Fruit fly (Drosophila melanogaster) whole organism: Measurements from ENCODE around the gene Cpr11B.

Source experiments
- CG8478 ChIP-seq: fragments of >200 bp; optimal IDR thresholded peaks from 2 replicates; lab custom pipeline; 2018; ENCODE audit warnings: inconsistent platforms
- Dll ChIP-seq: fragments of >200 bp; optimal IDR thresholded peaks from 2 replicates; lab custom pipeline; 2017
- EcR ChIP-seq, 2 experiments: fragments of >200 bp; optimal IDR thresholded peaks; 2 replicates each; lab custom pipeline; 2017; ENCODE audit warnings: missing biosample characterization in 2 of 2, missing genetic modification characterization in 2 of 2, missing genetic modification reagents in 2 of 2
- pan ChIP-seq: fragments of >200 bp; optimal IDR thresholded peaks from 2 replicates; lab custom pipeline; 2017
- psq ChIP-seq: fragments of >200 bp; optimal IDR thresholded peaks from 2 replicates; lab custom pipeline; 2017
- usp ChIP-seq: fragments of >200 bp; optimal IDR thresholded peaks from 2 replicates; lab custom pipeline; 2017; ENCODE audit warnings: missing biosample characterization, missing genetic modification characterization, mixed read lengths

Cpr11B gene

DNA sequence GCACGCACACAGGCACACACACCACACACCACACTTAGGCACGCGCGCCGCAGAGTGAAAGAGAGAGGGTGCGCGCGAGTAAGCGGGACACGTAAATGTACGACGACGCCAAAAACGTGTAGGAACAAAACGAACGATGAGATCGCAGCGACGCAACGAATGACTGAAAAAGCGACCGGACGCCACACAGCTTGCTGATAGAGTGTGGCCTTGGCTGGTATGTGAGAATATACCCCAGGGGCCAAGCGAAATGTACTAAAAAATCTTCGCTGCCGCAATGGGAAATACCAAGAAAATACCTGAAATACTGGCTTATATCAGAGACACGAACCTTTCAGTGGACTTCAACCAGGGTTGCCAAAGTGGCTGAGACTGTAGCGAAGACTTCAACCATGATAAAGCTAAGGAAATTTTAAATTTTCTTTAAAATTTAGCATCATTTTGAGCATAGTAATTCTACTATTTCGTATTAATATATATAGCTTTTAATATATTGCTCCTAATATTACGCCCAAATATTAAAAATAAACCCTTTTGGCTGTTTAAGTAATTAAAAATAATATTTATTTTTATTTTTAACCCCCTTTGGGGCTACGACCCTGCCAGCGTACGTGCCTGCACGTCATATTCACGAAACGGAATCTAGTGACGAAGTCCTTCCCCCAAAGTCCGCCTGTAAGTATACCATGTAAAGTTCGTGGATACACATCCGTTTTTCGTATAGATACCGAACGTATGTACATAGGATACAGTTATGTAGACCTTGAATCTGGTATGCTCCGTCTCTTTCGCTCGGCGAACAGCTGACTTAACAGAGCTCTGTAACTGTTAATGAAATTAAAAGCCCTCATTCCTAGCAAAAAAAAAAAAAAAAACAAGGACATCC, 30.3 kb downstream of the Cpr11B start, which contains the start of gene Pits:
Gene Pits (minus strand): TSS at position 210 of the 886 bp plus-strand sequence.
- TF ChIP-seq CG8478 (no peak), pan (lab: Kevin White, UChicago) (no peak), usp (GFP tag; lab: Kevin White, UChicago) (no peak), Dll (lab: Kevin White, UChicago) (no peak)

DNA sequence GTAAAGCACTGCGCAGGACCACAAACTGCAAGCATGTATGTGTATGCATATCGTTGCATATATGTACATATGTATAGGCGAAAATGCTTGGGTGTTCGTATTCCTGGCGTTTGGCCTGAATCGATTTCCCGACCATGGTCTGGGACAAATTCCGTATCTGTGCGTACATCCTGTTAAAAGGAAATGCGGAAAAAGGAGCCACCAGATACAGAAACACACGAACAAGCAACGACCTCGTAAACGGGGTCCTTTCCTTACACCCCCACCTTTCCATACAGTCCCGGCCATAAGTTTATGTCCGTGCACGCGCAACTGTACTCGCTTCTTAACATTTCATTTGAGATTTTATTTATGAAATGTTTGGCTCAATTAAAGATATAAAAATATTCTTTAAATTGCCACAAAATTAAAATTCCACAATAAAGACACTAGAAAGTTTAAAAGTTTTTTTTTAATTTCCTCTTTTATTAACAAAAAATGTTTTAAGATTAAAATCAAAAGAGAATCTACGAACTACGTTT, 31.0 kb downstream of the Cpr11B start:
- TF ChIP-seq usp (GFP tag; lab: Kevin White, UChicago) (no peak), psq (lab: Kevin White, UChicago) (no peak), CG8478 (no peak), Dll (lab: Kevin White, UChicago) (no peak)

DNA sequence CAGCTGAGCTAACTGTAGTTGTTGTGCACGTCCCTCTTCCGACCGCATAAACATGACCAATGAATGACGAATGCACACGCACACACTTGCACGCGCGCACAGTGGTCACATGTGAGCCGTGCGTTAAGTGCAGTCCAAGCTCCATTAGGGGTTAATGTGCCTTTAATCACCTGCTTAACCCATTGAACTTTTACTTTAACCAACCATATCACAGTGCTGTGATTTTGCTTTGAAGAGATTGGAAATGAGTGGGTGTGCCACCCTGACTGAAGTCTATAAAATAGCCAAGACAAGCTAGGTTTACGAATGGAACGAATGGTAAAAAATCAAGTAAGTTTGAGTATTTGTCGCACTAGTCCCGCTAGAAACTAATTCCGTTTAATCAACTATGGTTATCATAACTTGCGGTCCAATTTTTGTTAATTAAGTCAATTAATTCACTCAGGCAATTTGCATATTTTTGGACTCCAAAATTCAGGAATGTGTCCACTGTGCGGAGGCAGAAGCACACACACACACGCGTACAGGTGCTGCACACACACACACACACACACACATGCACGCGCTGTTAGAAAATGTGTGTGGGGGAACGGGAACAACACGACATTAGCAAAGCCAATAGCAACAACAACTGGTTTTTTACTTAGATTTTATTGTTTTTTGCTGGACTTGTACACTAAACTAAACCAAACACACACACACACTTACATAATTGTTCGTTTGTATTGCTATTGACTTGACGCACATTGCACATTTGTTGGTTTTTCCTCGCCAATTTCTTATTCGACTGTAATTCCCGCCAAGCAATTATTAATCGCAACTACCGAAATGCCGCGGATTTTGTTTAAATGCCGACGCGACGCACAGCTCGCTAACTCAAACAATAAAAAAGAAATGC, 38.5 kb downstream of the Cpr11B start:
- TF ChIP-seq usp (GFP tag; lab: Kevin White, UChicago), result no peak
- no peak for TF ChIP-seq psq (lab: Kevin White, UChicago)
- peak; percentile 9 for TF ChIP-seq CG8478

DNA sequence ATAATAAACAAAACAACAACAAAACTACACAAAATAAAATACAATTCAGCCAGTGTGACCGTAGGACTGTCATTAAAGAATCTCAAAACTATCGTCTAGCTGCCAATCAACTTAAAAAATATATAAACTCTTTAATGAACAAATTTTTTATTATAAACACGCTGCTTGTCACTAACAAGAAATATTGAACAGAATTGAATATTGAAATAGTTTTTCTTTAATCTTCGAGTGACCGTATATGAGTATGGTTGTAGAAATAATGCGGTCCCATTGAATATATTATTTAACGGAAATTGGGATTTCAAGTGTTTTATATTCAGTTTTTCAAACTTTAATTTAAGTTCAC, 39.2 kb downstream of the Cpr11B start, which contains the start of gene LIMK1:
Gene LIMK1 (minus strand): TSS at position 73 of the 346 bp plus-strand sequence.
- no peak for TF ChIP-seq psq (lab: Kevin White, UChicago)
- TF ChIP-seq CG8478, result no peak
- TF ChIP-seq pan (lab: Kevin White, UChicago), result no peak
- TF ChIP-seq Dll (lab: Kevin White, UChicago), result no peak
- TF ChIP-seq usp (GFP tag; lab: Kevin White, UChicago), result no peak
- TF ChIP-seq EcR (GFP tag; optimal IDR thresholded peaks at IDR 0.05; lab: Kevin White, UChicago), result no peak

DNA sequence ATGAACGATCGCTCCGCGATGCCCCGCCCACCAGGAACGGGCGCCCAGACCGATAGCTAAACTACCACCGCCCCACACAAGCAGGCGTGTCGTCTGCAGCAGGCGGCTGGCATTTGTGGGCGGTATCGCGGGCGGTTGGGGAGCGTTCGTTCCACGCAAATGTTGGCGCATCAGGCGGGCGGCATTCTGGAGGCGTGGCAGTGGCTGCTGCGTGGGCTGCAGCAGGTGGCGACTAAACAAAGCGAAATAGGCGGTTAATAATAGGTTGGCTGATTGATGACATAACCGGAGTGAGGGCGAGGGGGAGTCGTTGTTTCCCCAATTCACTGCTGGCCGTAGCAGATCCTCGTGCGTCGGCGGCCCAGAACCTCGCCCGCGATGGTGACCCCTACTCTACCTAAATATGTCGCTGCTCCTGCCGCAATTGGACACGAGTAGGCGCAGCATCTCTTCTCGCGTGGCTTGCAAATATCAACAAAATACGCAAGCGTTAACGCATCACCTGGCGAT, 42.2 kb downstream of the Cpr11B start:
- TF ChIP-seq usp (GFP tag; lab: Kevin White, UChicago) (no peak), EcR (GFP tag; optimal IDR thresholded peaks at IDR 0.05; lab: Kevin White, UChicago) (no peak), CG8478 (no peak), psq (lab: Kevin White, UChicago) (no peak), Dll (lab: Kevin White, UChicago) (peak; percentile 30), pan (lab: Kevin White, UChicago) (no peak)

DNA sequence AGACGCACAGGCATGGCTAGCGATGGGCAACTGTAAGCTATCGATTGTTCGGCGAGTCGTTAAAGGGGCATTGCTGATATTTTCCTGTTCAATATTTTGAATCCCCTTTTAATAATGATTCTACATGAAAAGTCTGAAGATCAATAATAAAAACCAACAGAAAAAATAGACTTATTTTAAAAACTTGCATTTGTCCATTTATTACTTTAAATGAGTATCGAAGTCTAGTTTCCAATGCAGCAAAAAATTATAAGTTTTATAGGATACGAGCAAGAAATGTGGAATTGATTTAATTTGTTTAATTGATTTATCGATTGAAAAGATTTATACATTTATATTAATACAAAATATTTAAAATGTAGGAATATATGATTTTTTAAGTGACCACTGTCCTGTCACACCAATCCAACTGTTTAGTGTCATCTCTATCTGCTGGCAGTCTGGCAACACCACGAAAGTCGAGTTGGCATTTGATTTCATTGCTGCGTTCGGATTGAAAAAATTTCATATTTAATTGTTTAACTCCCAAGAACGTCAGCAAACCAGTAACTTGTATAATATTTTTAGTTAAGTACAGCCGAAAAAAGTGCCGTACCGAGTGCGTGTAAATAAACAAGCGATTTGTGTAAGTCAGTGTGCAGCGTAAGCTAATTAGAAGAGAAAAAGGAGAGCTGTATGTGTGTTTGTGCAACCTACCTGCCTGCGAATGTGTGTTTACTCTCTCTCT, 42.8 kb downstream of the Cpr11B start, which contains the start of the genes CG1824 and Sec16:
Gene CG1824 (minus strand): TSS at position 15 of the 727 bp plus-strand sequence.
Gene Sec16 (plus strand): TSS at position 438 of the 727 bp plus-strand sequence.
- TF ChIP-seq CG8478 (no peak), EcR (GFP tag; optimal IDR thresholded peaks at IDR 0.05; lab: Kevin White, UChicago) (no peak), usp (GFP tag; lab: Kevin White, UChicago) (no peak)

DNA sequence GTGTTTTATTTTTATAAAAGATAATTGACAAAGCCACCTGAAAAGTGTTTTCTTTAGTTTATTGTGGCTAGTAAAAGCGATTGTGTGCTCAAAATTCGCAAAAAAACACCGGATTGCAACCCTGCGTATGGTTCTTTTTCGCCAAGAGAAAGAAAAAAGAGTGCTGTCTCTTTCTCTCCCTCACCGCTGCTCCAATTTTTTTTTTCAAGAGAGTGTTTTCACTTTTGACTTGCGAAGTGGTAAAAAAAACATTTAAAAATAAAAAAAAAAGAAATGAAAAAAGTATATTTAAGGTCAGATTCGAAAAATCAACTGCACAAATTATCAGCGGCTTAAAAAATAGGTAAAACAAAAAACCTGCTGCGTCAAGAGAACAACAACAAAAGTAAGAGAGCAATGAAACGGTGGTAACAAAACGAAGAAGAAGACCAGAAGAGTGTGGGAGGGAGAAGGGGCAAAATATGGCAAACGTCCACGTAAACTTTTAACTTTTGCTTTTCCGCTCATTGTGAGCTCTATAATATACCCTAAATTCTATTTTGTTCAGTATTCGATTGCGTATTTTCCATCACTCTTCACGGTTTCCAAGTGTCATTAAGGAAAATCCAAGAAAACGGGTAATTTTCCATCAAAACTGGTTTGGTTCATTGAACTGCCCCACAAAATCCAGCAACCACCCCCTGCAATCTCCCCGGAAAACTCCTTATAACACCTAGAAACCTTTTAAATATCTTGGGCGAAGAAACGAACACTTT, 43.6 kb downstream of the Cpr11B start:
- TF ChIP-seq Dll (lab: Kevin White, UChicago) (no peak), usp (GFP tag; lab: Kevin White, UChicago) (no peak), CG8478 (peak; percentile 18)

DNA sequence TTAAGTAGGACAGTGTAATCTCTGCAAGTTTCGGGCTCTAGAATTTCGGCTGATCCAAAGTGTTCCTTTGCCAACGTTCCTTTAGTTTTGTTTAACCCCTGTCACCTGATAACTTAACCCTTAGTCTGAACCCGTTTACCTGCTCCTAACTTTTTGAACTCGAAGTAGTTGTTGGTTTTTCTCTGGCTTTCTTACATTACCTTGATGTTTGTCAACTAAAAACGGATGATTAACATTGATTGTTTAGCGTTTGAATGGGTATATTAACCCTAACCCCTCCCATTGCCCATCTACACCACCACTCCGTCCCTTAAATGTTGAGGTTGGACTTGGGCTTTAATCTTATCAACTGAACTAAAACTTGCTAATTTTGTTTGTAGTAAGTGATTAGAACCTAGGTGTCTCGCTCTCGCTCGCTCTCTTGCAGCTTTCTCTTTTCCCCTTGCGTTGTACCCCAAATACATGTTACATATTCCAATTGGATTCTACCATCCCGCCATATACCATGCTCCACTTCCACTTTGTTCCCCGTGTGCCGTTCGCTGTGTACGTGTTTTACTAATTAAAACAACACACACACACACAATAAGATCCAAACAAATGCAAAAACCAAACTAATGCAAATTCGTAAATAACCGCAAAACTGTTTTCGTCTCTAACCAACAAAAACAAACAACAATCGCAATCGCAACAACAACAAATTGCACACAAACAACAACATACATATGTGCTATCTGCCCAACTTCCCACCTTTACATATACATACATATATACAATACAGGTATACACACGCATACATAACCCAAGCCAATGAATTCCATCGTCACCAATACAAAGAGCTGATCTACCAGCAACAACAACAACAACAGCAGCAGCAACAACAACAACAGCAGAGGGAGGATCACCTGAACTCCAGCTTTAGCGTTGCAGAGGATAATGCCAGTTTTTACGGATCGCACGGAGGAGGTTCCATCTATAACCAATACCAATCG, 48.2 kb downstream of the Cpr11B start:
- TF ChIP-seq CG8478, result no peak
- TF ChIP-seq Dll (lab: Kevin White, UChicago), result no peak
- no peak for TF ChIP-seq EcR (GFP tag; optimal IDR thresholded peaks at IDR 0.05; lab: Kevin White, UChicago)
- TF ChIP-seq usp (GFP tag; lab: Kevin White, UChicago), result no peak
- no peak for TF ChIP-seq pan (lab: Kevin White, UChicago)
- no peak for TF ChIP-seq psq (lab: Kevin White, UChicago)
